Fruit fly (Drosophila melanogaster) whole organism, embryonic: ENCODE results near the gene Hr96.

ENCODE experiments used
- CG13775 ChIP-seq: fragments of 200-800 bp; sonication (Bioruptor generic); optimal IDR thresholded peaks from 3 replicates; lab custom pipeline; 2017; ENCODE audit warnings: missing biosample characterization, mild to moderate bottlenecking, missing genetic modification characterization
- Doc2 ChIP-seq: fragments of 200-800 bp; sonication (Bioruptor generic); IDR thresholded peaks from 2 replicates; pipeline ENCODE4 v1.3.6; 2022; ENCODE audit warnings: missing biosample characterization, missing genetic modification characterization
- Hr39 ChIP-seq: fragments of >200 bp; optimal IDR thresholded peaks from 2 replicates; lab custom pipeline; 2017
- Nf-YA ChIP-seq: fragments of 200-800 bp; sonication (Bioruptor generic); IDR thresholded peaks from 2 replicates; pipeline ENCODE4 v1.3.6; 2022; ENCODE audit warnings: missing biosample characterization, missing genetic modification characterization

DNA sequence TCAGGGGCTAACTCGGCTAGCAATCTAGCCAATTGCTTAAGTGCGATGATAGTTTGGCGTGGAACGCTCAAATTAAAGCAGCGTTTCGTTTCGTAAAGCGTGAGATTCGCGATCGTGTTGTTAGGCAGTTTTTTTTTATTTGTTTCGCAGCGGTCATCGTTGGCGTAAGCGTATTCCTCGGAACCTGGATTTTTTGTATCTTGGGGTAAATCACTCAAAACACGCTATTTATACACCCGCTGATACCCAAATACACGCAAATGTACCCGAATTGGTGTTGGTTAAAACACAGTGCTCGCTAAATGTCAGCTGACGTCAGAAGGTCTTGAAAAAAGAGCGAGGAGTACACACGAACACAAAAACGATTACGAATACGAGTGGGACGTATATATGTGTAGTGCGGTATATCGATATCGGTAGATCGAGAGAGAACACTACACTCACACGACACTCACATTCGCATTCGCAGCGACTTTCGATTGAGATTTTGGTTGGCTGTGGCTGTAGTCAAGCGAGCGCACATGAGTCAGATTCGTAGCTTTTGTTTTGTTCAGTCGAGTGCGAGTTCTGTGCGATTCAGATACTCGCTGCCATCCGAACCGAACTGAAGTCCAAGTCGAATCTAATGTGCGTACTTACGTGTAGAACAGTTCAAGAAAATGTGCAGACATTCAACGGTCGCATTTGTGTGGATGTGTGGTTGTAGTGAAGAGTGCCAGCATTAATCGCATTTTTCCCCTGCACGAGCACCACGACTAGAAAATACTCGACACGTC lies 24.9 kb downstream of the Hr96 start:
- TF ChIP-seq Doc2, result no peak
- no peak for TF ChIP-seq CG13775 (GFP tag; lab: Kevin White, UChicago)
- TF ChIP-seq Hr39 (lab: Kevin White, UChicago), result no peak
- TF ChIP-seq Nf-YA (GFP tag; lab: Robert Waterston, UW), result no peak
